Worm (Caenorhabditis elegans) whole organism, L4 larva: ENCODE results near the gene K01G12.22.

Source experiments
- ama-1 ChIP-seq: fragments of 150-350 bp; optimal IDR thresholded peaks from 2 replicates; lab custom pipeline; 2014; ENCODE audit warnings: inconsistent platforms, mixed read lengths
- ceh-28 ChIP-seq: fragments of 150-350 bp; optimal IDR thresholded peaks from 2 replicates; lab custom pipeline; 2014; ENCODE audit warnings: missing biosample characterization, missing genetic modification reagents, missing genetic modification characterization
- dve-1 ChIP-seq: sonication (generic microtip); optimal IDR thresholded peaks from 2 replicates; lab custom pipeline; 2017; ENCODE audit warnings: antibody characterized with exemption, mild to moderate bottlenecking, missing genetic modification characterization, missing compliant biosample characterization; ENCODE audit not compliant: insufficient read depth
- pha-4 ChIP-seq, 2 experiments: fragments of 150-350 bp in 1 of 2; fragments of 200-800 bp in 1 of 2; sonication (Bioruptor generic) in 1 of 2; IDR thresholded peaks in 1 of 2; optimal IDR thresholded peaks in 1 of 2; 2 replicates each; pipeline versions ENCODE4 v1.3.6 to Lab custom; 2014 to 2022; ENCODE audit warnings: missing genetic modification characterization in 2 of 2, missing genetic modification reagents in 2 of 2, missing biosample characterization in 1 of 2, missing compliant biosample characterization in 1 of 2

- TF ChIP-seq pha-4 (GFP tag; IDR thresholded peaks at IDR 0.05; lab: Robert Waterston, UW), result no peak
- no peak for TF ChIP-seq pha-4 (tag; optimal IDR thresholded peaks at IDR 0.05; lab: Kevin White, UChicago)
- TF ChIP-seq ceh-28 (tag; lab: Kevin White, UChicago), result no peak
- no peak for TF ChIP-seq dve-1 (tag; lab: Kevin White, UChicago)
- no peak for TF ChIP-seq ama-1
These were observed 35.1 kb downstream of the K01G12.22 start for ce11 chrIV:14227138-14227537.
